Fruit fly (Drosophila melanogaster): ENCODE data around the gene TfIIB.

- peak; percentile 64 for TF ChIP-seq CG34406 (GFP tag; optimal IDR thresholded peaks at IDR 0.05)
- no peak for TF ChIP-seq CG9139 (GFP tag; optimal IDR thresholded peaks at IDR 0.05)
- TF ChIP-seq CG8119 (GFP tag; IDR thresholded peaks at IDR 0.05), result no peak
- no peak for TF ChIP-seq CG32006 (GFP tag; optimal IDR thresholded peaks at IDR 0.05)
Measured at dm6 chr2L:10430802-10431476, at the start of gene TfIIB, which contains the start of gene Bug22.

Data from whole organism, prepupa.